Fruit fly (Drosophila melanogaster): ENCODE measurements around the gene Sfmbt.
A peak's percentile ranks its signal among the peaks of the same experiment; 100 is the strongest.

Gene Sfmbt

dm6 chr2L:13219281-13220092 is 42.9 kb upstream of the Sfmbt start, which contains the start of the genes CG9426 and mRF1 (continued):
- no peak for TF ChIP-seq CG31388 (GFP tag; optimal IDR thresholded peaks at IDR 0.05)
- TF ChIP-seq tio (GFP tag; optimal IDR thresholded peaks at IDR 0.05) = no peak
- TF ChIP-seq unpg (GFP tag; optimal IDR thresholded peaks at IDR 0.05) = peak; percentile 40
- TF ChIP-seq CG15073 (GFP tag; optimal IDR thresholded peaks at IDR 0.05) = no peak
- TF ChIP-seq CG17359 (tag; optimal IDR thresholded peaks at IDR 0.05) = peak; percentile 20
- TF ChIP-seq CG11085 (GFP tag; IDR thresholded peaks at IDR 0.05) = no peak
- TF ChIP-seq Sry-β (GFP tag; optimal IDR thresholded peaks at IDR 0.05) = no peak
- TF ChIP-seq CHES-1-like (GFP tag; optimal IDR thresholded peaks at IDR 0.05) = peak; percentile 31
- no peak for TF ChIP-seq CG18764 (GFP tag; optimal IDR thresholded peaks at IDR 0.05)
- TF ChIP-seq CG3838 (GFP tag; optimal IDR thresholded peaks at IDR 0.05) = no peak
- TF ChIP-seq CG4404 (GFP tag; IDR thresholded peaks at IDR 0.05) = no peak
- peak; percentile 19 for TF ChIP-seq CG17186 (GFP tag; optimal IDR thresholded peaks at IDR 0.05)
- TF ChIP-seq jumu (GFP tag; optimal IDR thresholded peaks at IDR 0.05) = no peak
- TF ChIP-seq lbe (GFP tag; optimal IDR thresholded peaks at IDR 0.05) = peak; percentile 34
- peak; percentile 66; the same call in 1 of the 2 replicates for TF ChIP-seq CG9932 (GFP tag; IDR thresholded peaks at IDR 0.05)
- TF ChIP-seq CG17612 (GFP tag; IDR thresholded peaks at IDR 0.05) = no peak
- TF ChIP-seq CG8281 (tag; optimal IDR thresholded peaks at IDR 0.05) = no peak
- TF ChIP-seq lov (optimal IDR thresholded peaks at IDR 0.05) = no peak
- TF ChIP-seq lov (GFP tag; IDR thresholded peaks at IDR 0.05) = no peak
- peak; percentile 85; the same call in 1 of the 2 replicates for TF ChIP-seq CG2129 (GFP tag; IDR thresholded peaks at IDR 0.05; ENCODE audit: partially characterized antibody)
- TF ChIP-seq luna (GFP tag; optimal IDR thresholded peaks at IDR 0.05) = no peak
- no peak for TF ChIP-seq Hey (tag; optimal IDR thresholded peaks at IDR 0.05)
- peak; percentile 18; the same call in 1 of the 3 replicates for TF ChIP-seq sr (GFP tag; IDR thresholded peaks at IDR 0.05)
- no peak for TF ChIP-seq CG2678 (tag; optimal IDR thresholded peaks at IDR 0.05)
- peak; percentile 17 for TF ChIP-seq CG9797 (GFP tag; optimal IDR thresholded peaks at IDR 0.05)
- no peak for TF ChIP-seq CG30431 (GFP tag; optimal IDR thresholded peaks at IDR 0.05)
- TF ChIP-seq Sox100B (GFP tag; optimal IDR thresholded peaks at IDR 0.05) = no peak
- no peak for TF ChIP-seq so (GFP tag; IDR thresholded peaks at IDR 0.05)
- TF ChIP-seq Dp (GFP tag; optimal IDR thresholded peaks at IDR 0.05) = peak; percentile 24
- TF ChIP-seq grn (GFP tag; optimal IDR thresholded peaks at IDR 0.05) = peak; percentile 57
- no peak for TF ChIP-seq Eip74EF (GFP tag; optimal IDR thresholded peaks at IDR 0.05)
- no peak for TF ChIP-seq CG6854 (GFP tag; optimal IDR thresholded peaks at IDR 0.05)
- TF ChIP-seq odd (GFP tag; optimal IDR thresholded peaks at IDR 0.05) = no peak
- no peak for TF ChIP-seq CG10366 (GFP tag; IDR thresholded peaks at IDR 0.05)
- no peak for TF ChIP-seq ATbp (GFP tag; optimal IDR thresholded peaks at IDR 0.05)
- TF ChIP-seq disco-r (GFP tag; optimal IDR thresholded peaks at IDR 0.05) = no peak
- no peak for TF ChIP-seq CG32532 (GFP tag; IDR thresholded peaks at IDR 0.05)
- TF ChIP-seq CG11504 (tag; optimal IDR thresholded peaks at IDR 0.05) = peak; percentile 63
- TF ChIP-seq pum (GFP tag; optimal IDR thresholded peaks at IDR 0.05) = no peak
- no peak for TF ChIP-seq CG12236 (GFP tag; optimal IDR thresholded peaks at IDR 0.05)
- no peak for TF ChIP-seq CG13123 (GFP tag; optimal IDR thresholded peaks at IDR 0.05)
- TF ChIP-seq Side (GFP tag; optimal IDR thresholded peaks at IDR 0.05) = no peak
- peak; percentile 45; the same call in 1 of the 2 replicates for TF ChIP-seq CG6272 (GFP tag; IDR thresholded peaks at IDR 0.05)
- no peak for TF ChIP-seq CG11560 (tag; IDR thresholded peaks at IDR 0.05)
- no peak for TF ChIP-seq Camta (GFP tag; optimal IDR thresholded peaks at IDR 0.05)
- TF ChIP-seq seq (GFP tag; IDR thresholded peaks at IDR 0.05) = no peak
- TF ChIP-seq HLH54F (GFP tag; optimal IDR thresholded peaks at IDR 0.05) = no peak
- no peak for TF ChIP-seq CG1602 (GFP tag; optimal IDR thresholded peaks at IDR 0.05)
- peak; percentile 39; the same call in 1 of the 3 replicates for TF ChIP-seq row (GFP tag; IDR thresholded peaks at IDR 0.05)
- TF ChIP-seq slbo (GFP tag; IDR thresholded peaks at IDR 0.05) = peak; percentile 50; the same call in 1 of the 2 replicates
- TF ChIP-seq Ets65A (GFP tag) = no peak
